Fruit fly (Drosophila melanogaster): Measurements from ENCODE around the gene foxo.

dm6 chr3R:14118350-14118749 lies 61.6 kb downstream of the foxo start, which contains the start of gene Kif19A:
- TF ChIP-seq CG8478 (optimal IDR thresholded peaks at IDR 0.05) (no peak), CTCF (optimal IDR thresholded peaks at IDR 0.05) (no peak)

Measured in S2 (cell line).